Fruit fly (Drosophila melanogaster): ENCODE results near the gene Or13a.

Or13a gene

DNA sequence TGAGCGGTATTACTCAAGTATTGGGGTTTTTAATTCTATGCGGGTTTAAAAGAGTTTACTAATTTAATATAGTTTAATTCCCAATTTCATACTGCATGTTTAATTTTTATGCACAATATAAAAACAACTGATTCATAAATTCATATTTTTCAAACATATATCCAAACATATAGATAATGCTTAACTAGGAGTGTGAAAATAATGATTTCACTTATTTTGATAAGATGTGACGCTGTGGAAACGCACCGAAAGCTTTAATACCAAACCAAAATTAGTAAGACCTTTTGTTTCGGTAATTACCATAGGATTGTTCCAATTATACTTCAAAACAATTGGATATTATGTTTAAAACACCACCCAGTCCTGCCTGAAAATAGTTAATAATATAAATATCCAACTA, 9.3 kb downstream of the Or13a start, which contains the start of gene Slc25A46a (continued):
- TF ChIP-seq CG10267 (tag; optimal IDR thresholded peaks at IDR 0.05) (peak; percentile 15), gsb (GFP tag; IDR thresholded peaks at IDR 0.05) (no peak), ara (GFP tag; IDR thresholded peaks at IDR 0.05) (no peak), seq (GFP tag; IDR thresholded peaks at IDR 0.05) (no peak), MBD-R2 (GFP tag; IDR thresholded peaks at IDR 0.05) (peak; percentile 45), CG2712 (tag; optimal IDR thresholded peaks at IDR 0.05) (peak; percentile 5), Lhr (GFP tag; optimal IDR thresholded peaks at IDR 0.05) (peak; percentile 11), D19A (tag; optimal IDR thresholded peaks at IDR 0.05) (peak; percentile 21), vvl (GFP tag; IDR thresholded peaks at IDR 0.05) (peak; percentile 13; the same call in 1 of the 2 replicates), CG2120 (GFP tag; optimal IDR thresholded peaks at IDR 0.05) (peak; percentile 11), CG14710 (tag; optimal IDR thresholded peaks at IDR 0.05) (peak; percentile 32), kah (GFP tag; optimal IDR thresholded peaks at IDR 0.05) (no peak), CG3995 (GFP tag; optimal IDR thresholded peaks at IDR 0.05) (peak; percentile 18), CG6254 (GFP tag; optimal IDR thresholded peaks at IDR 0.05) (no peak), CG7357 (GFP tag; IDR thresholded peaks at IDR 0.05) (peak; percentile 93), Atf6 (GFP tag; IDR thresholded peaks at IDR 0.05) (0 out of 2 replicates have a peak, but pooled peaks have one; percentile 25), zen (tag; optimal IDR thresholded peaks at IDR 0.05) (peak; percentile 30), CG9876 (GFP tag; optimal IDR thresholded peaks at IDR 0.05) (no peak), ssp (GFP tag; IDR thresholded peaks at IDR 0.05) (peak; percentile 86)

DNA sequence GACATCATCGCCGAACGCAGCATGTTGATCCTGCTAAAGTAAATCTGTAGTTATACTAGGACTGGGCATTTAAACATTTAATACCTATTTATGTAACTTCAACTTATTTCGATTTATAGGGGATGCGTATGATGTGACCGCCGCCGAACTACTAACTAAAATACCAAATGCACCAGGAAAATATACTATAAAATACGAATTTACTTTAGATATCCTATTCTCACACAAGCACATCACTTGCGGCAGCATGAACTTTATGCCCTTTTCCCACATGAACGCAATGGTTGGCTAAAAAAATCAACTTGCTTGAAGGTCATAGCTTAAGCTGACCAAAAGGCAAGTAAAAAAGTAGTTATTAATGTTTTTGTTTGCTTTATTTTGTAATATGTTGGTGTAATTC, 12.4 kb downstream of the Or13a start, which contains the start of gene ND-20:
Gene ND-20, minus strand, starts transcription at position 155 of the 400 bp plus-strand sequence.
- TF ChIP-seq br (optimal IDR thresholded peaks at IDR 0.05) (no peak), CG3995 (GFP tag; optimal IDR thresholded peaks at IDR 0.05) (peak; percentile 8), PHDP (tag; optimal IDR thresholded peaks at IDR 0.05) (peak; percentile 3), CG15011 (GFP tag; optimal IDR thresholded peaks at IDR 0.05) (no peak), lilli (GFP tag; optimal IDR thresholded peaks at IDR 0.05) (peak; percentile 47), danr (GFP tag; IDR thresholded peaks at IDR 0.05) (no peak), CG13287 (GFP tag; IDR thresholded peaks at IDR 0.05; ENCODE audit: partially characterized antibody) (peak; percentile 13; the same call in 1 of the 2 replicates), ssp (GFP tag; IDR thresholded peaks at IDR 0.05) (peak; percentile 98), phol (tag; optimal IDR thresholded peaks at IDR 0.05) (peak; percentile 50), lola (GFP tag; optimal IDR thresholded peaks at IDR 0.05) (peak in 1 of 3 experiments; percentile 99), CG12236 (GFP tag; optimal IDR thresholded peaks at IDR 0.05) (no peak), CG2120 (GFP tag; optimal IDR thresholded peaks at IDR 0.05) (peak; percentile 35), zfh2 (GFP tag; optimal IDR thresholded peaks at IDR 0.05) (peak; percentile 47), Rfx (GFP tag; IDR thresholded peaks at IDR 0.05) (0 out of 2 replicates have a peak, but pooled peaks have one; percentile 42), Side (GFP tag; optimal IDR thresholded peaks at IDR 0.05) (no peak), ERR (GFP tag; optimal IDR thresholded peaks at IDR 0.05) (peak; percentile 87), CG13123 (GFP tag; optimal IDR thresholded peaks at IDR 0.05) (no peak), mam (GFP tag; optimal IDR thresholded peaks at IDR 0.05) (peak; percentile 27), GATAe (GFP tag; conservative IDR thresholded peaks at IDR 0.05) (no peak), stwl (tag; optimal IDR thresholded peaks at IDR 0.05) (peak; percentile 56), ash1 (GFP tag; optimal IDR thresholded peaks at IDR 0.05) (no peak), Ets97D (GFP tag; optimal IDR thresholded peaks at IDR 0.05) (peak; percentile 39), Opbp (GFP tag; IDR thresholded peaks at IDR 0.05; ENCODE audit: partially characterized antibody) (peak; percentile 13; the same call in 1 of the 3 replicates), Stat92E (GFP tag; optimal IDR thresholded peaks at IDR 0.05) (peak in 1 of 3 experiments; percentile 90), Pdp1 (GFP tag; optimal IDR thresholded peaks at IDR 0.05) (peak in 1 of 2 experiments; percentile 93), Max (GFP tag; optimal IDR thresholded peaks at IDR 0.05) (no peak), MBD-R2 (GFP tag; IDR thresholded peaks at IDR 0.05) (peak; percentile 59), CG11723 (GFP tag; optimal IDR thresholded peaks at IDR 0.05) (peak; percentile 12), CG17361 (GFP tag; IDR thresholded peaks at IDR 0.05) (0 out of 3 replicates have a peak, but pooled peaks have one; percentile 27), tna (GFP tag; IDR thresholded peaks at IDR 0.05; ENCODE audit: partially characterized antibody) (no peak), Sin3A (optimal IDR thresholded peaks at IDR 0.05) (peak; percentile 23), CG7372 (GFP tag; IDR thresholded peaks at IDR 0.05) (no peak), trem (tag; optimal IDR thresholded peaks at IDR 0.05) (peak; percentile 31), Dfd (GFP tag; optimal IDR thresholded peaks at IDR 0.05) (peak in 1 of 2 experiments; percentile 77), CHES-1-like (GFP tag; optimal IDR thresholded peaks at IDR 0.05) (peak; percentile 43)

Data from whole organism, embryonic.